Worm (Caenorhabditis elegans) whole organism, young adult: ENCODE results near the gene srb-12.
"Not testable (repeated sequence)": the region's sequence is repeated elsewhere in the genome, so short reads cannot be mapped to it uniquely, and the experiment has no call there.

Experiments used
- D2030.7 ChIP-seq: fragments of 200-800 bp; sonication (Bioruptor generic); IDR thresholded peaks from 2 replicates; pipeline ENCODE4 v1.3.6; 2022; ENCODE audit warnings: missing genetic modification reagents, missing genetic modification characterization, missing compliant biosample characterization
- F10E7.11 ChIP-seq: sonication (generic microtip); optimal IDR thresholded peaks from 2 replicates; lab custom pipeline; 2017; ENCODE audit warnings: mild to moderate bottlenecking, missing genetic modification characterization, moderate library complexity, missing compliant biosample characterization
- F22D6.2 ChIP-seq: sonication (generic microtip); optimal IDR thresholded peaks from 2 replicates; lab custom pipeline; 2016; ENCODE audit warnings: mild to moderate bottlenecking, missing genetic modification characterization, missing compliant biosample characterization
- T26A5.8 ChIP-seq: sonication (generic microtip); optimal IDR thresholded peaks from 2 replicates; lab custom pipeline; 2016; ENCODE audit warnings: missing genetic modification characterization, missing compliant biosample characterization
- Y53G8AR.9 ChIP-seq: fragments of 200-800 bp; sonication (Bioruptor generic); conservative IDR thresholded peaks from 2 replicates; pipeline ENCODE4 v1.3.6; 2022; ENCODE audit warnings: missing genetic modification reagents, missing genetic modification characterization, missing compliant biosample characterization
- ZK185.1 ChIP-seq: sonication (generic microtip); optimal IDR thresholded peaks from 2 replicates; lab custom pipeline; 2016; ENCODE audit warnings: mild to moderate bottlenecking, missing genetic modification characterization, missing compliant biosample characterization; ENCODE audit not compliant: poor library complexity, severe bottlenecking
- athp-1 ChIP-seq: sonication (generic microtip); optimal IDR thresholded peaks from 2 replicates; lab custom pipeline; 2017; ENCODE audit warnings: mild to moderate bottlenecking, missing genetic modification characterization, missing compliant biosample characterization
- attf-5 ChIP-seq: fragments of 200-800 bp; sonication (Bioruptor generic); optimal IDR thresholded peaks from 2 replicates; lab custom pipeline; 2018; ENCODE audit warnings: mild to moderate bottlenecking, missing genetic modification characterization, missing compliant biosample characterization
- cebp-2 ChIP-seq: fragments of 200-800 bp; sonication (Bioruptor generic); IDR thresholded peaks from 2 replicates; pipeline ENCODE4 v1.3.6; 2022; ENCODE audit warnings: missing genetic modification characterization, missing compliant biosample characterization
- ceh-100 ChIP-seq: fragments of 200-800 bp; sonication (Bioruptor generic); IDR thresholded peaks from 2 replicates; pipeline ENCODE4 v1.3.6; 2022; ENCODE audit warnings: missing genetic modification reagents, missing genetic modification characterization, missing compliant biosample characterization
- ceh-79 ChIP-seq: sonication (generic microtip); optimal IDR thresholded peaks from 2 replicates; lab custom pipeline; 2017; ENCODE audit warnings: mild to moderate bottlenecking, missing genetic modification characterization, missing compliant biosample characterization
- dox-1 ChIP-seq: fragments of 200-800 bp; sonication (Bioruptor generic); IDR thresholded peaks from 2 replicates; pipeline ENCODE4 v1.3.6; 2022; ENCODE audit warnings: missing genetic modification reagents, missing genetic modification characterization, missing compliant biosample characterization
- efl-1 ChIP-seq: fragments of 150-350 bp; optimal IDR thresholded peaks from 2 replicates; lab custom pipeline; 2014; ENCODE audit warnings: missing biosample characterization, missing genetic modification reagents, missing genetic modification characterization
- egrh-3 ChIP-seq: fragments of 200-800 bp; sonication (Bioruptor generic); IDR thresholded peaks from 2 replicates; pipeline ENCODE4 v1.3.6; 2022; ENCODE audit warnings: missing genetic modification reagents, missing genetic modification characterization, missing compliant biosample characterization
- ekl-4 ChIP-seq: fragments of 200-800 bp; sonication (Bioruptor generic); IDR thresholded peaks from 2 replicates; pipeline ENCODE4 v1.3.6; 2022; ENCODE audit warnings: missing genetic modification reagents, missing genetic modification characterization, missing compliant biosample characterization
- hmg-1.2 ChIP-seq: fragments of 200-800 bp; sonication (Bioruptor generic); IDR thresholded peaks from 2 replicates; pipeline ENCODE4 v1.3.6; 2022; ENCODE audit warnings: missing genetic modification reagents, missing genetic modification characterization, missing compliant biosample characterization
- hrde-1 ChIP-seq: sonication (generic microtip); optimal IDR thresholded peaks from 2 replicates; lab custom pipeline; 2016; ENCODE audit warnings: missing genetic modification characterization, mild to moderate bottlenecking, missing compliant biosample characterization, moderate library complexity, missing genotype, missing genetic modification reagents, borderline replicate concordance
- lag-1 ChIP-seq: fragments of 200-800 bp; sonication (Bioruptor generic); IDR thresholded peaks from 2 replicates; pipeline ENCODE4 v1.3.6; 2022; ENCODE audit warnings: missing genetic modification reagents, missing genetic modification characterization, missing compliant biosample characterization
- lin-54 ChIP-seq: fragments of 200-800 bp; sonication (Bioruptor generic); optimal IDR thresholded peaks from 2 replicates; lab custom pipeline; 2018; ENCODE audit warnings: mild to moderate bottlenecking, missing genetic modification characterization, missing compliant biosample characterization
- lsl-1 ChIP-seq: fragments of 200-800 bp; sonication (Bioruptor generic); optimal IDR thresholded peaks from 2 replicates; lab custom pipeline; 2018; ENCODE audit warnings: mild to moderate bottlenecking, missing genetic modification characterization, moderate library complexity, missing compliant biosample characterization
- madf-8 ChIP-seq: fragments of 200-800 bp; sonication (Bioruptor generic); conservative IDR thresholded peaks from 2 replicates; pipeline ENCODE4 v1.3.6; 2022; ENCODE audit warnings: missing genetic modification reagents, missing genetic modification characterization, missing compliant biosample characterization
- nfyb-1 ChIP-seq: fragments of 200-800 bp; sonication (Bioruptor generic); IDR thresholded peaks from 2 replicates; pipeline ENCODE4 v1.3.6; 2022; ENCODE audit warnings: missing genetic modification reagents, missing genetic modification characterization, missing compliant biosample characterization
- nhr-80 ChIP-seq: sonication (generic microtip); optimal IDR thresholded peaks from 2 replicates; lab custom pipeline; 2016; ENCODE audit warnings: missing genetic modification characterization, missing compliant biosample characterization
- nhr-90 ChIP-seq: sonication (generic microtip); optimal IDR thresholded peaks from 2 replicates; lab custom pipeline; 2016; ENCODE audit warnings: missing genotype, mild to moderate bottlenecking, missing genetic modification characterization, missing compliant biosample characterization
- pha-4 ChIP-seq: fragments of 150-350 bp; sonication (generic microtip); optimal IDR thresholded peaks from 2 replicates; lab custom pipeline; 2014; ENCODE audit warnings: missing biosample characterization, missing genetic modification reagents, missing genetic modification characterization
- rcor-1 ChIP-seq: fragments of 200-800 bp; sonication (Bioruptor generic); IDR thresholded peaks from 2 replicates; pipeline ENCODE4 v1.3.6; 2022; ENCODE audit warnings: missing genetic modification reagents, missing genetic modification characterization, missing compliant biosample characterization
- snpc-1.1 ChIP-seq: sonication (generic microtip); optimal IDR thresholded peaks from 2 replicates; lab custom pipeline; 2017; ENCODE audit warnings: missing genetic modification characterization, mild to moderate bottlenecking, missing compliant biosample characterization, antibody characterized with exemption, moderate library complexity, missing genotype, missing genetic modification reagents; ENCODE audit not compliant: insufficient read depth
- snpc-3.4 ChIP-seq: sonication (generic microtip); optimal IDR thresholded peaks from 2 replicates; lab custom pipeline; 2017; ENCODE audit warnings: missing genetic modification characterization, mild to moderate bottlenecking, missing compliant biosample characterization, antibody characterized with exemption, moderate library complexity, missing genotype, missing genetic modification reagents
- snpc-4 ChIP-seq, 5 experiments: fragments of 150-350 bp in 1 of 5; sonication (generic microtip) in 4 of 5; optimal IDR thresholded peaks; 2 replicates each; lab custom pipeline; 2014 to 2018; ENCODE audit warnings: missing genetic modification characterization in 5 of 5, missing biosample characterization in 3 of 5, antibody characterized with exemption in 2 of 5, mild to moderate bottlenecking in 2 of 5, missing compliant biosample characterization in 2 of 5, missing genotype in 2 of 5, moderate library complexity in 2 of 5, missing genetic modification reagents in 1 of 5
- sptf-2 ChIP-seq: fragments of 200-800 bp; sonication (Bioruptor generic); optimal IDR thresholded peaks from 2 replicates; lab custom pipeline; 2018; ENCODE audit warnings: mild to moderate bottlenecking, missing genetic modification characterization, missing compliant biosample characterization
- xnd-1 ChIP-seq: sonication (generic microtip); optimal IDR thresholded peaks from 2 replicates; lab custom pipeline; 2016; ENCODE audit warnings: missing genotype, missing genetic modification reagents, missing genetic modification characterization, missing compliant biosample characterization
- ztf-18 ChIP-seq: sonication (generic microtip); optimal IDR thresholded peaks from 2 replicates; lab custom pipeline; 2016; ENCODE audit warnings: missing genotype, mild to moderate bottlenecking, missing genetic modification characterization, missing compliant biosample characterization
- ztf-22 ChIP-seq: fragments of 200-800 bp; sonication (Bioruptor generic); optimal IDR thresholded peaks from 2 replicates; lab custom pipeline; 2018; ENCODE audit warnings: mild to moderate bottlenecking, missing genetic modification characterization, moderate library complexity, missing compliant biosample characterization
- ztf-3 ChIP-seq: fragments of 200-800 bp; sonication (Bioruptor generic); optimal IDR thresholded peaks from 2 replicates; lab custom pipeline; 2018; ENCODE audit warnings: mild to moderate bottlenecking, missing genetic modification characterization, missing compliant biosample characterization
- ztf-6 ChIP-seq: fragments of 200-800 bp; sonication (Bioruptor generic); IDR thresholded peaks from 2 replicates; pipeline ENCODE4 v1.3.6; 2022; ENCODE audit warnings: missing genetic modification reagents, missing genetic modification characterization, missing compliant biosample characterization

The srb-12 gene

DNA sequence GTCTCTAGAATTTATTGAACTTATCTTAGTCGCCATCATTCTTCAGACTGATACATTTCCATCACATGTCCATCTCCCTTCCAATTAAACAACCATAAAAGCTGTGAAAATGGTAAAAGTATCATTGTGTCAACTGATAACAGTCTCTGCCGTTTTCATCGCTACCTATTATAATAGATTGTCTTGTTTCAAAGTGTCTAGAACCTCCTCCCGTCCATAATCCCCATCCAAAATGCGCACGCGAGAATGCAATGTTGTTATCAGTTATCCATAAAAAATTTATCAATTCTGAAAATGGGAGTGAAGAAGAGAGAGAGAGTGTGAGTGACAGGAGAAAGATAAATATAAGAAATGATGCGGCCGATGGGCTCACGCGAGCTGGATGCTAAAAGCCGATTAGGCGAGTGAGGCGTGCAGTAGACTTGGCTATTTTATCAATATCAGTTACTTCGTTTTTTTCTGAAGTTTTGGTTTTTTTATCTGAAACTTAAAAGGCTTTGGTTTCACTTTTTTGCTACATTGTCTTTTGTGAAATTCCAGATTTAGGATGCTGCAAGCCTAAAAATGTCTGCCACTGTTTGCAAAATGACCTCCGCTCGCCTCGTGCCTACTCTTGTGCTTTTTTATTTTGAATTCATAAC is 47.6 kb upstream of the srb-12 start (continued):
- TF ChIP-seq madf-8 (GFP tag; lab: Robert Waterston, UW) = no peak
- peak; percentile 57 for TF ChIP-seq nhr-90 (tag; lab: Kevin White, UChicago)
- TF ChIP-seq rcor-1 (GFP tag; lab: Robert Waterston, UW) = no peak
- no peak for TF ChIP-seq dox-1 (GFP tag; lab: Robert Waterston, UW)
- TF ChIP-seq F10E7.11 (tag; lab: Kevin White, UChicago) = no peak
- no peak for TF ChIP-seq xnd-1 (tag; lab: Kevin White, UChicago)
- peak; percentile 96 for TF ChIP-seq nhr-80 (tag; lab: Kevin White, UChicago)
- TF ChIP-seq ceh-100 = no peak

ce11 chrII:5200987-5201582 is 46.6 kb upstream of the srb-12 start:
- TF ChIP-seq sptf-2 (GFP tag; lab: Kevin White, UChicago) (no peak), athp-1 (tag; lab: Kevin White, UChicago) (no peak), efl-1 (no peak), ekl-4 (GFP tag; lab: Robert Waterston, UW) (no peak), lag-1 (no peak), hmg-1.2 (GFP tag; lab: Robert Waterston, UW) (peak; percentile 39; the same call in 1 of the 2 replicates), ztf-6 (GFP tag; lab: Robert Waterston, UW) (no peak), dox-1 (GFP tag; lab: Robert Waterston, UW) (no peak), attf-5 (peak; percentile 12), ceh-79 (tag; lab: Kevin White, UChicago) (no peak), ZK185.1 (tag; lab: Kevin White, UChicago) (peak; percentile 0), ztf-18 (tag; lab: Kevin White, UChicago) (no peak), nfyb-1 (GFP tag; lab: Robert Waterston, UW) (no peak)

DNA sequence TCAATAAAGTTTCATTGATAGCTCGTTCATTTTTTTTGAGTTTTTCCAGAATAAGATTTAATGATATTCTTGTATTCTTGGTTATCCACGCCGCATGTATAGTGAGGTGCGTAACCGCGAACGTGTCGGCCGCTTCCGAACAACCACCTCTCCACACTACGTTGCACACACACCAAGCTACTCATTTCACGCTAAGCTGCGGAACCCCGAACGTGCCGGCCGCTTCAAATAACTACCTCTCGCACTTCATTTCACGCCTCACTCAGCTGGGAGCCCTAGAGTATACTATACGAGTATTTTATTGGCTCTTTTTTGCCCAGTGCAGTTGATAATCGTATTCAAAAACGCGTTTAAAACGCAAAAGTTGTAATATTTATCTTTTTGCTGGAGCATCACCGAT is 45.8 kb upstream of the srb-12 start:
- TF ChIP-seq lsl-1 (GFP tag; lab: Kevin White, UChicago) = peak; percentile 8
- TF ChIP-seq snpc-4 (GFP tag; optimal IDR thresholded peaks at IDR 0.05; lab: Kevin White, UChicago) = not testable (repeated sequence)
- peak; percentile 37 to 95 (median 80) for TF ChIP-seq snpc-4 (tag; optimal IDR thresholded peaks at IDR 0.05; lab: Kevin White, UChicago)
- TF ChIP-seq snpc-1.1 (tag; lab: Kevin White, UChicago) = peak; percentile 87
- TF ChIP-seq hmg-1.2 (GFP tag; lab: Robert Waterston, UW) = peak; percentile 68
- TF ChIP-seq snpc-3.4 (tag; lab: Kevin White, UChicago) = peak; percentile 66

ce11 chrII:5199497-5199896 is 45.1 kb upstream of the srb-12 start, which contains the start of gene msp-50:
Gene msp-50, plus strand, starts transcription at chrII:5199797.
- no peak for TF ChIP-seq D2030.7 (GFP tag; lab: Robert Waterston, UW)
- TF ChIP-seq lin-54 = no peak
- no peak for TF ChIP-seq nhr-80 (tag; lab: Kevin White, UChicago)
- TF ChIP-seq ceh-100 = no peak
- TF ChIP-seq hrde-1 (tag; lab: Kevin White, UChicago) = no peak
- TF ChIP-seq nfyb-1 (GFP tag; lab: Robert Waterston, UW) = no peak
- no peak for TF ChIP-seq pha-4
- no peak for TF ChIP-seq F22D6.2
- no peak for TF ChIP-seq cebp-2 (GFP tag; lab: Robert Waterston, UW)
- TF ChIP-seq ztf-3 (GFP tag; lab: Kevin White, UChicago) = no peak
- no peak for TF ChIP-seq ztf-22 (GFP tag; lab: Kevin White, UChicago)
- no peak for TF ChIP-seq egrh-3 (GFP tag; lab: Robert Waterston, UW)
- no peak for TF ChIP-seq Y53G8AR.9 (GFP tag; lab: Robert Waterston, UW)
- no peak for TF ChIP-seq T26A5.8 (tag; lab: Kevin White, UChicago)
